Fruit fly (Drosophila melanogaster) whole organism, embryonic: ENCODE data around the gene CG7634.

Experiments
- Bgb ChIP-seq: fragments of 200-800 bp; sonication (Bioruptor generic); IDR thresholded peaks from 2 replicates; pipeline ENCODE4 v1.3.6; 2022; ENCODE audit warnings: missing biosample characterization, missing genetic modification characterization; ENCODE audit not compliant: partially characterized antibody
- CG1024 ChIP-seq: fragments of 200-800 bp; sonication (Bioruptor generic); IDR thresholded peaks from 2 replicates; pipeline ENCODE4 v1.3.6; 2022; ENCODE audit warnings: missing biosample characterization, missing genetic modification characterization
- CG10431 ChIP-seq: fragments of 200-800 bp; sonication (Bioruptor generic); optimal IDR thresholded peaks from 3 replicates; lab custom pipeline; 2018; ENCODE audit warnings: missing biosample characterization, mild to moderate bottlenecking, missing genetic modification characterization
- CG10543 ChIP-seq: fragments of 200-800 bp; sonication (Bioruptor generic); optimal IDR thresholded peaks from 3 replicates; lab custom pipeline; 2017; ENCODE audit warnings: missing biosample characterization, mild to moderate bottlenecking, missing genetic modification characterization, moderate library complexity
- CG11696 ChIP-seq: fragments of 200-800 bp; sonication (Bioruptor generic); IDR thresholded peaks from 2 replicates; pipeline ENCODE4 v1.3.6; 2022; ENCODE audit warnings: missing biosample characterization, missing genetic modification characterization
- CG12104 ChIP-seq: fragments of 200-800 bp; sonication (Bioruptor generic); optimal IDR thresholded peaks from 3 replicates; lab custom pipeline; 2016; ENCODE audit warnings: missing biosample characterization, missing genetic modification characterization
- CG1233 ChIP-seq: fragments of 200-800 bp; sonication (Bioruptor generic); optimal IDR thresholded peaks from 4 replicates; lab custom pipeline; 2018; ENCODE audit warnings: missing biosample characterization, mild to moderate bottlenecking, missing genetic modification characterization
- CG14014 ChIP-seq: fragments of 200-800 bp; sonication (Bioruptor generic); IDR thresholded peaks from 2 replicates; pipeline ENCODE4 v1.3.6; 2022; ENCODE audit warnings: missing biosample characterization, missing genetic modification characterization
- CG17385 ChIP-seq: fragments of 200-800 bp; sonication (Bioruptor generic); optimal IDR thresholded peaks from 3 replicates; lab custom pipeline; 2018; ENCODE audit warnings: missing biosample characterization, mild to moderate bottlenecking, missing genetic modification characterization
- CG17568 ChIP-seq: fragments of 200-800 bp; sonication (Bioruptor generic); optimal IDR thresholded peaks from 2 replicates; lab custom pipeline; 2018; ENCODE audit warnings: missing biosample characterization, mild to moderate bottlenecking, missing genetic modification characterization, moderate library complexity
- CG17802 ChIP-seq: fragments of 200-800 bp; sonication (Bioruptor generic); optimal IDR thresholded peaks from 2 replicates; lab custom pipeline; 2018; ENCODE audit warnings: missing biosample characterization, mild to moderate bottlenecking, missing genetic modification characterization, moderate library complexity
- CG18011 ChIP-seq: fragments of 200-800 bp; sonication (Bioruptor generic); optimal IDR thresholded peaks from 2 replicates; lab custom pipeline; 2017; ENCODE audit warnings: missing biosample characterization, missing genetic modification characterization, mild to moderate bottlenecking, moderate library complexity, missing genotype
- CG18262 ChIP-seq: fragments of 200-800 bp; optimal IDR thresholded peaks from 3 replicates; lab custom pipeline; 2019; ENCODE audit warnings: missing biosample characterization, mild to moderate bottlenecking, missing genetic modification characterization, moderate library complexity
- CG2199 ChIP-seq: fragments of 200-800 bp; sonication (Bioruptor generic); IDR thresholded peaks from 3 replicates; pipeline ENCODE4 v1.3.6; 2022; ENCODE audit warnings: missing biosample characterization, missing genetic modification characterization
- CG31224 ChIP-seq: fragments of 200-800 bp; sonication (Bioruptor generic); IDR thresholded peaks from 2 replicates; pipeline ENCODE4 v1.3.6; 2022; ENCODE audit warnings: missing biosample characterization, missing genetic modification characterization
- CG3407 ChIP-seq: fragments of 200-800 bp; sonication (Bioruptor generic); optimal IDR thresholded peaks from 2 replicates; lab custom pipeline; 2018; ENCODE audit warnings: missing biosample characterization, mild to moderate bottlenecking, missing genetic modification characterization
- CG34224 ChIP-seq: fragments of 200-800 bp; sonication (Bioruptor generic); IDR thresholded peaks from 3 replicates; pipeline ENCODE4 v1.3.6; 2022; ENCODE audit warnings: missing biosample characterization, missing genetic modification characterization; ENCODE audit not compliant: partially characterized antibody
- CG34422 ChIP-seq: fragments of 200-800 bp; sonication (Bioruptor generic); IDR thresholded peaks from 3 replicates; pipeline ENCODE4 v1.3.6; 2022; ENCODE audit warnings: missing biosample characterization, missing genetic modification characterization
- CG4617 ChIP-seq: fragments of 200-800 bp; sonication (Bioruptor generic); optimal IDR thresholded peaks from 3 replicates; lab custom pipeline; 2016; ENCODE audit warnings: missing biosample characterization, missing genetic modification characterization, borderline replicate concordance
- CG6683 ChIP-seq: fragments of 200-800 bp; sonication (Bioruptor generic); optimal IDR thresholded peaks from 2 replicates; lab custom pipeline; 2017; ENCODE audit warnings: missing biosample characterization, mild to moderate bottlenecking, missing genetic modification characterization, missing genetic modification reagents
- CG6791 ChIP-seq: fragments of 200-800 bp; sonication (Bioruptor generic); IDR thresholded peaks from 3 replicates; pipeline ENCODE4 v1.3.6; 2022; ENCODE audit warnings: missing biosample characterization, missing genetic modification characterization; ENCODE audit not compliant: partially characterized antibody
- CG7357 ChIP-seq: fragments of 200-800 bp; sonication (Bioruptor generic); IDR thresholded peaks from 3 replicates; pipeline ENCODE4 v1.3.6; 2022; ENCODE audit warnings: missing biosample characterization, missing genetic modification characterization
- CHES-1-like ChIP-seq: fragments of 200-800 bp; sonication (Bioruptor generic); optimal IDR thresholded peaks from 2 replicates; lab custom pipeline; 2016; ENCODE audit warnings: missing biosample characterization, missing genetic modification characterization
- CTCF ChIP-seq: fragments of 200-800 bp; sonication (Bioruptor generic); optimal IDR thresholded peaks from 2 replicates; lab custom pipeline; 2017; ENCODE audit warnings: missing biosample characterization, mild to moderate bottlenecking, missing genetic modification characterization, moderate library complexity
- Camta ChIP-seq: fragments of 200-800 bp; sonication (Bioruptor generic); optimal IDR thresholded peaks from 2 replicates; lab custom pipeline; 2016; ENCODE audit warnings: missing biosample characterization, missing genetic modification characterization
- CrebB ChIP-seq: fragments of 200-800 bp; sonication (Bioruptor generic); optimal IDR thresholded peaks from 3 replicates; lab custom pipeline; 2018; ENCODE audit warnings: missing biosample characterization, mild to moderate bottlenecking, missing genetic modification characterization
- Fer1 ChIP-seq: fragments of 200-800 bp; sonication (Bioruptor generic); optimal IDR thresholded peaks from 2 replicates; lab custom pipeline; 2017; ENCODE audit warnings: missing biosample characterization, mild to moderate bottlenecking, missing genetic modification characterization
- NC2β ChIP-seq: fragments of 200-800 bp; sonication (Bioruptor generic); optimal IDR thresholded peaks from 2 replicates; lab custom pipeline; 2016; ENCODE audit warnings: missing biosample characterization, missing genetic modification characterization
- Oaz ChIP-seq: fragments of 200-800 bp; sonication (Bioruptor generic); IDR thresholded peaks from 2 replicates; pipeline ENCODE4 v1.3.6; 2022; ENCODE audit warnings: missing biosample characterization, missing genetic modification characterization
- Rfx ChIP-seq: fragments of 200-800 bp; sonication (Bioruptor generic); IDR thresholded peaks from 2 replicates; pipeline ENCODE4 v1.3.6; 2022; ENCODE audit warnings: missing biosample characterization, missing genetic modification characterization
- Side ChIP-seq: fragments of 200-800 bp; sonication (Bioruptor generic); optimal IDR thresholded peaks from 2 replicates; lab custom pipeline; 2016; ENCODE audit warnings: missing biosample characterization, missing genetic modification characterization
- ara ChIP-seq: fragments of 200-800 bp; sonication (Bioruptor generic); IDR thresholded peaks from 2 replicates; pipeline ENCODE4 v1.3.6; 2022; ENCODE audit warnings: missing biosample characterization, missing genetic modification characterization
- caup ChIP-seq: fragments of 200-800 bp; sonication (Bioruptor generic); optimal IDR thresholded peaks from 3 replicates; lab custom pipeline; 2017; ENCODE audit warnings: missing biosample characterization, mild to moderate bottlenecking, missing genetic modification characterization, moderate library complexity; ENCODE audit not compliant: severe bottlenecking
- chn ChIP-seq: fragments of 200-800 bp; sonication (Bioruptor generic); optimal IDR thresholded peaks from 2 replicates; lab custom pipeline; 2016; ENCODE audit warnings: missing biosample characterization, missing genetic modification characterization
- ci ChIP-seq: fragments of 200-800 bp; sonication (Bioruptor generic); IDR thresholded peaks from 3 replicates; pipeline ENCODE4 v1.3.6; 2022; ENCODE audit warnings: missing biosample characterization, missing genetic modification characterization
- croc ChIP-seq: fragments of 200-800 bp; sonication (Bioruptor generic); conservative IDR thresholded peaks from 3 replicates; pipeline ENCODE4 v1.3.6; 2022; ENCODE audit warnings: missing biosample characterization, missing genetic modification characterization
- dm ChIP-seq: fragments of 200-800 bp; sonication (Bioruptor generic); optimal IDR thresholded peaks from 3 replicates; lab custom pipeline; 2016; ENCODE audit warnings: missing biosample characterization, missing genetic modification characterization
- ham ChIP-seq: fragments of 200-800 bp; sonication (Bioruptor generic); IDR thresholded peaks from 2 replicates; pipeline ENCODE4 v1.3.6; 2022; ENCODE audit warnings: missing biosample characterization, missing genetic modification characterization
- inv ChIP-seq: fragments of 200-800 bp; sonication (Bioruptor generic); IDR thresholded peaks from 2 replicates; pipeline ENCODE4 v1.3.6; 2022; ENCODE audit warnings: missing biosample characterization, missing genetic modification characterization; ENCODE audit not compliant: partially characterized antibody
- ken ChIP-seq: fragments of 200-800 bp; sonication (Bioruptor generic); IDR thresholded peaks from 3 replicates; pipeline ENCODE4 v1.3.6; 2022; ENCODE audit warnings: missing biosample characterization, missing genetic modification characterization
- pfk ChIP-seq: fragments of 200-800 bp; sonication (Bioruptor generic); optimal IDR thresholded peaks from 2 replicates; lab custom pipeline; 2018; ENCODE audit warnings: missing biosample characterization, mild to moderate bottlenecking, missing genetic modification characterization, moderate library complexity
- pzg ChIP-seq: fragments of 200-800 bp; sonication (Bioruptor generic); optimal IDR thresholded peaks from 3 replicates; lab custom pipeline; 2018; ENCODE audit warnings: missing biosample characterization, mild to moderate bottlenecking, missing genetic modification characterization, moderate library complexity
- schlank ChIP-seq: fragments of 200-800 bp; sonication (Bioruptor generic); optimal IDR thresholded peaks from 2 replicates; lab custom pipeline; 2018; ENCODE audit warnings: missing biosample characterization, mild to moderate bottlenecking, missing genetic modification characterization
- sisA ChIP-seq: fragments of 200-800 bp; sonication (Bioruptor generic); IDR thresholded peaks from 2 replicates; pipeline ENCODE4 v1.3.6; 2022; ENCODE audit warnings: missing biosample characterization, missing genetic modification characterization
- slp2 ChIP-seq: fragments of 200-800 bp; sonication (Bioruptor generic); optimal IDR thresholded peaks from 2 replicates; lab custom pipeline; 2016; ENCODE audit warnings: missing biosample characterization, missing genetic modification characterization
- tgo ChIP-seq: fragments of 200-800 bp; sonication (Bioruptor generic); IDR thresholded peaks from 3 replicates; pipeline ENCODE4 v1.3.6; 2022; ENCODE audit warnings: missing biosample characterization, missing genetic modification characterization
- wdn ChIP-seq: fragments of 200-800 bp; sonication (Bioruptor generic); IDR thresholded peaks from 2 replicates; pipeline ENCODE4 v1.3.6; 2022; ENCODE audit warnings: missing biosample characterization, missing genetic modification characterization
- zfh1 ChIP-seq: fragments of 200-800 bp; sonication (Bioruptor generic); IDR thresholded peaks from 3 replicates; pipeline ENCODE4 v1.3.6; 2022; ENCODE audit warnings: missing biosample characterization, missing genetic modification characterization

CG7634 gene

dm6 chr3L:21515823-21516715 is 49.2 kb upstream of the CG7634 start, which contains the start of the genes SAK and Cdk12 (continued):
- TF ChIP-seq CG6791 (GFP tag; lab: Robert Waterston, UW) = peak; percentile 39; the same call in 1 of the 3 replicates
- TF ChIP-seq ken (GFP tag; lab: Robert Waterston, UW) = peak; percentile 72
- TF ChIP-seq CG11696 = no peak; the same call in 1 of the 2 replicates
- peak; percentile 39 for TF ChIP-seq CTCF (GFP tag; lab: Kevin White, UChicago)
- TF ChIP-seq CG18262 (tag; lab: Kevin White, UChicago) = peak; percentile 89
- peak; percentile 47 for TF ChIP-seq chn (GFP tag; lab: Kevin White, UChicago)
- peak; percentile 88 for TF ChIP-seq CG17802 (tag; lab: Kevin White, UChicago)
- peak; percentile 78 for TF ChIP-seq CG31224 (GFP tag; lab: Robert Waterston, UW)
- peak; percentile 76 for TF ChIP-seq wdn (GFP tag; lab: Robert Waterston, UW)
- peak; percentile 74 for TF ChIP-seq ara (GFP tag; lab: Robert Waterston, UW)
- TF ChIP-seq tgo (GFP tag; lab: Robert Waterston, UW) = peak; percentile 77
- TF ChIP-seq CG1233 (GFP tag; lab: Kevin White, UChicago) = peak; percentile 83
- peak; percentile 77 for TF ChIP-seq CG1024 (GFP tag; lab: Robert Waterston, UW)
- TF ChIP-seq CG34224 = peak; percentile 37; the same call in 1 of the 3 replicates
- TF ChIP-seq CG2199 (GFP tag; lab: Robert Waterston, UW) = 0 out of 3 replicates have a peak, but pooled peaks have one; percentile 46
- TF ChIP-seq CG18011 (GFP tag; lab: Kevin White, UChicago) = peak; percentile 61
- TF ChIP-seq Oaz = peak; percentile 80
- TF ChIP-seq Rfx (GFP tag; lab: Robert Waterston, UW) = peak; percentile 84
- TF ChIP-seq CG4617 (GFP tag; lab: Kevin White, UChicago) = peak; percentile 80
- TF ChIP-seq CG17568 (GFP tag; lab: Kevin White, UChicago) = peak; percentile 48
- TF ChIP-seq schlank (tag; lab: Kevin White, UChicago) = peak; percentile 55
- TF ChIP-seq caup (GFP tag; lab: Kevin White, UChicago) = peak; percentile 88
- TF ChIP-seq inv (GFP tag; lab: Robert Waterston, UW) = peak; percentile 22; the same call in 1 of the 2 replicates
- TF ChIP-seq CrebB (tag; lab: Kevin White, UChicago) = peak; percentile 38
- TF ChIP-seq slp2 (GFP tag; lab: Kevin White, UChicago) = peak; percentile 46
- TF ChIP-seq dm (GFP tag; lab: Kevin White, UChicago) = peak; percentile 68
- TF ChIP-seq CG12104 = peak; percentile 91
- peak; percentile 24 for TF ChIP-seq pfk (GFP tag; lab: Kevin White, UChicago)
- peak; percentile 77 for TF ChIP-seq CG34422 (GFP tag; lab: Robert Waterston, UW)
- peak; percentile 20 for TF ChIP-seq Side (GFP tag; lab: Kevin White, UChicago)
- peak; percentile 80 for TF ChIP-seq CG17385 (GFP tag; lab: Kevin White, UChicago)
- TF ChIP-seq NC2β (GFP tag; lab: Kevin White, UChicago) = no peak
- peak; percentile 34 for TF ChIP-seq CG6683 (GFP tag; lab: Kevin White, UChicago)
- TF ChIP-seq CHES-1-like = peak; percentile 28
- TF ChIP-seq pzg (GFP tag; lab: Kevin White, UChicago) = peak; percentile 40
- TF ChIP-seq CG14014 (GFP tag; lab: Robert Waterston, UW) = peak; percentile 75
- peak; percentile 73 for TF ChIP-seq CG3407
- peak; percentile 97 for TF ChIP-seq CG7357 (GFP tag; lab: Robert Waterston, UW)
- TF ChIP-seq sisA (GFP tag; lab: Robert Waterston, UW) = peak; percentile 86
- peak; percentile 74; the same call in 2 of the 3 replicates for TF ChIP-seq zfh1 (GFP tag; lab: Robert Waterston, UW)
- peak; percentile 50; the same call in 2 of the 3 replicates for TF ChIP-seq croc
- peak; percentile 24; the same call in 1 of the 2 replicates for TF ChIP-seq ham (GFP tag; lab: Robert Waterston, UW)
- peak; percentile 74; the same call in 2 of the 3 replicates for TF ChIP-seq ci
- peak; percentile 95 for TF ChIP-seq CG10543 (GFP tag; lab: Kevin White, UChicago)
- TF ChIP-seq Camta (GFP tag; lab: Kevin White, UChicago) = peak; percentile 48
- peak; percentile 36; the same call in 1 of the 2 replicates for TF ChIP-seq Bgb (GFP tag; lab: Robert Waterston, UW)
- TF ChIP-seq CG10431 = peak; percentile 38
- TF ChIP-seq Fer1 (GFP tag; lab: Kevin White, UChicago) = peak; percentile 79
